Fruit fly (Drosophila melanogaster) whole organism, larva: ENCODE results near the gene ImpE1.
A peak's percentile ranks its signal among the peaks of the same experiment; 100 is the strongest.

Experiments
- noc ChIP-seq: fragments of 200-800 bp; sonication (Bioruptor generic); optimal IDR thresholded peaks from 3 replicates; lab custom pipeline; 2019; ENCODE audit warnings: missing biosample characterization, mild to moderate bottlenecking, missing genetic modification characterization, moderate library complexity

The ImpE1 gene

DNA sequence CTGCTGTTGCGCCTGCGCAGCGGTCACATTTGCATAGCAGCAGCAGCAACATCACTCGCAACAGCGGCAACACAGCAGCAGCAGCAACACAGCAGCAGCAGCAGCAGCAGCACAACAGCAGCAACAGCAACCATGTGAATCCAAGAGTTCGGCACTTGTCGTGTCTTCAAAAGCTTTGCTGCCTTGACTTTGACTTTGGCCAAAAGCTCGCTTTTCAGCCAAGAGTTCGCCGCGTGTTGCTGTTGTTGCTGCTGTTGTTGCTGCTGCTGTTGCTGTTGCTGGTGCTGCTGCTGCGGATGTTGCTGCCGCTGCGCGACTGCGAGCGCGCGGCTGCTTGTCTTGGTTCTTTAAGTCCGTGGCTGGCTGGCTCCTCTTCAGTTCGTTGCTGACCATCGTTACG, at the start of gene ImpE1:
Gene ImpE1 (plus strand): TSS at position 371 of the 400 bp plus-strand sequence.
- TF ChIP-seq noc (tag; lab: Kevin White, UChicago), result no peak

DNA sequence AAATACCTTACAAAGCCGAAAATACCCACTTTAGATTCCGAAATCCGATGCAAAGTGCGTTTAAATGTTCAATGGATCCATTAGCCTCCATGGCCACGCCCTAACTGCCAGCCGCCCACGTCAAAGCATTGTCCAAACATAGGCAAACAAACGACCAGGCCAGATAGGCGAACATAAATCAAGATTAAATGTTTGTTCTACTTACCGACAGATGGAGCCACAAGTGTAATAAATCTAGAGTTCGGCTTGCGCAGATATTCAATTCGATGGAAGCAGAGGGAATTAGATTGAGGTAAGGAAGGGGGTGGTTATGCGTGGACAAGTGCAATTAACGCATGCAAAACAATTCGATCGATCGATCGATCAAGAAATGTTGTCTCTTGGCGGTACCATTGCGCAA, 48.4 kb upstream of the ImpE1 start:
- TF ChIP-seq noc (tag; lab: Kevin White, UChicago), result no peak

DNA sequence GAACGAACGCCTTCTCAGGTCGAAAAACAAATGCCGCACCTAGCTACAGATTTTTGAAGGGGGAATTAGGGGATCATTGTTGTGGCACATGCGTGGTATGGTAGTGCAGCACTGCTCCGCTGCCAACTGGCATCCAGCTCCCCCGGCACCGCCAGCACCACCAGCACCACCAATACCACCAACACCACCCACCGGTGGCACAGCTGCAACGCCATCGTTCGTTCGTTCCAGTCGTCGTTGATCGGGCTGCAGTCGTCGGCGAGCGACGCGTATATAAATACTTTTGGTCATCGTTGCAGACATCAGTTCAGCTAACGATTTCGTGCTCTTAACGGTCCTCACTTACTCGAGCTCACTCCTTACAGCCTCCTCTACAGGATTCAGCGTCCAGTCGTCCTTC, 46.6 kb upstream of the ImpE1 start, which contains the start of gene CG34461:
Gene CG34461 (plus strand): TSS at position 301 of the 400 bp plus-strand sequence.
- no peak for TF ChIP-seq noc (tag; lab: Kevin White, UChicago)

DNA sequence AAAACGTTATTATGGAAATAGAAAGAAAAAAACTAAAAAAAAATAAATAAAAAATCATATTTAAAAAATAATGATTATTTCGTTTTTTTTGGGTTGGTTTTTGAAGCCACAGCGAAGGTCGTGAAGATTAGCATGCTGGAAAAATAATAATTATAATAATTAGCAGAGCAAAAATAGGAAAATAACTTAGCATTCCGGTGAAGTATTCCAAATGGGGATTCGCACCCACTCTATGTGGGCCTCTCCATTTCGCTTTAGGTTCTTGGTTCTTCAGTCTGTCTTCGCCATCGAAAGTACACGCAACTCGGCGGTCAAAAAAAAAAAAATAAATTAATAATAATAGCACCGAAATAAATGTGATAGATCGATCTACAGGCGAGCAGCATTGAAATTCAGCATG, 43.9 kb upstream of the ImpE1 start, which contains the start of gene CG34462:
Gene CG34462 (plus strand): TSS at position 301 of the 400 bp plus-strand sequence.
- no peak for TF ChIP-seq noc (tag; lab: Kevin White, UChicago)

DNA sequence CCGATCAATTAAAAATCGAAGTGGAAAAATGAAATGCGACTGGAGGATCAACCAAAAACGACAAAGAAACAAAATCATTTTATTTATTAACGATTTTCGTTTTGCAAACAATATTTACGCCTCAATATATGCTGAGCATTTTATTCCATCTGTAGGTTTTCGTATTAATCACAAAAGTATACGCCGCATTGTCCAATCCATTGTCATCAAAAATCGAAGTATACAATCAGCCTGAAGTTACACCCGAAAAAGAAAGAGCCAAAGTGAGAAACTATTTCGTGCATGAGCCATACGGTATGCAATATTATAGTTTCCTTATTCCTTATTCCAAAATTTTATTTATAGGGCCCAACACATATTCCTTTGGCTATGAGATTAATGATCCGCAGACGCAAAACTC, 43.2 kb upstream of the ImpE1 start:
- no peak for TF ChIP-seq noc (tag; lab: Kevin White, UChicago)

DNA sequence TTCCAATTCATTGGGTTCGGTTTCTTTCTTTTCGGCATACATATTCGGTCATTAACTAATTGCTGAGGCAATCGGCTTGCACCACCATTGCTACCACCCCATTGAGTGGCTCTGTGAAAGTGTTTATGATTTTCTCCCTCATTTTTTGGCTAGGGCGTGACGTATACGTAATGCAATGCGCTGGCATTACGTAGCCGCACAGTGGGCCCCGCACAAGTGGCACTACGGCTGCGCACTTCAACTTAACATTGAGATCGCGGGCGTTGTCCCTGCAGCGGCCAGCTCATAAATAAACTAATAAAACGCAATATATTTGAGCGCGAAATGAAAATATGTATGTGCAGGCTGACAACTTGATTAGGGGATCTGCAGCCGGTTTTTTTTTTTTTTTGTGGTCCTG, 40.8 kb upstream of the ImpE1 start:
- TF ChIP-seq noc (tag; lab: Kevin White, UChicago), result no peak

DNA sequence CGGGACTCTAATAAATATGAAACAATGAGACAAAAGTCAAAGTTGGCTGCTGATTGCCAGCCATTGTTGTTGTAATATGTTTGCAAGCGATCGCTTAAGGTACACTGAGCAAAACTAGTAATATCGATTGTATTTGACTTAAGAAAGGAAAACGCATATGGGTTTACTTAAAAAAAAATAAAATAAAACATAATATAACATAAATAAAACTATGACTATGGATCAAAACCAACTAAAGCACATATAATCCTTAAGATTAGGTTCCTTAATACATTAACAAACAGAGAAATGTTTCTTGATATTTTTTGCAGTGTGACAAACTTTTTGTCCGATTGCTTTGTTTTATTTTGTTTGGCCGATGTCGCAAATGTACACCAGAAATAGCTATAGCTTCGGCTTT, 38.6 kb upstream of the ImpE1 start:
- TF ChIP-seq noc (tag; lab: Kevin White, UChicago), result no peak

DNA sequence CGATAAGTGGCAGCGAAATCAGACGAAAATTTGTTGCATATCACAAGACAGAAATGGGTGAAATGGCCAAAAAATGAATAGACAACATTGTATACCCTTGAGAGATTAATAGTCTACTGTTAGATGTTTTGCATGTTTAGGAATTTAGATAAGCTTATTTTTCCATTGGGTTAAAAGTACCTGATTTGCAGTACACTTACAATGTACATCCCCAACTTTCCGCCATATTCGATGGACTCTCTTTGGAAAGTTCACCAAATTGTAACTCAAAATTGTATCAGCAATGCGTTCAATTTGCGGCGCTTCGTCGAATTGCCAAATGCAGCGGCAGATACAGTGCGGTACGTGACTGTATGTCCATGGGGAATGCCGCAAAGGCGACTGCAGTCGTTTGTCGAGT, 37.9 kb upstream of the ImpE1 start:
- TF ChIP-seq noc (tag; lab: Kevin White, UChicago), result no peak

DNA sequence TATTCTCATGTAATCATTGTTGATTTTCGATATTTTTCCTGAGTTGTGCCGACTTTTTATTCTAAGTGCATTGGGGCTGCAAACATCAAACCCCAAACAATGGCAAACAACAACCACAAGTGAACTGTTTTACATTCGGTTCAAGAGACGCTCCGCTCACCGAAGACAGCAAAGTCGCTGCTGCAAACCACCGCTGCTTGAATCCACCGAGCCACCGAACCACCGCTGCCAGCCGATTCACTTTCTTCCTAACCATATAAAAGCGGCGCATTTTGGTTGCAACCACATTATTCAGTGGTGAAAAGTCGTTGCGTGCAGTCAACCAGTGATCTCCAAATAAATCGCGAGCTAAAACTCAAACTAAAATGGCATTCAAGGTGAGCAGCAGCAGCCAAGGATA, 35.8 kb upstream of the ImpE1 start, which contains the start of gene Cpr66Cb:
Gene Cpr66Cb (plus strand): TSS at position 301 of the 400 bp plus-strand sequence.
- no peak for TF ChIP-seq noc (tag; lab: Kevin White, UChicago)

DNA sequence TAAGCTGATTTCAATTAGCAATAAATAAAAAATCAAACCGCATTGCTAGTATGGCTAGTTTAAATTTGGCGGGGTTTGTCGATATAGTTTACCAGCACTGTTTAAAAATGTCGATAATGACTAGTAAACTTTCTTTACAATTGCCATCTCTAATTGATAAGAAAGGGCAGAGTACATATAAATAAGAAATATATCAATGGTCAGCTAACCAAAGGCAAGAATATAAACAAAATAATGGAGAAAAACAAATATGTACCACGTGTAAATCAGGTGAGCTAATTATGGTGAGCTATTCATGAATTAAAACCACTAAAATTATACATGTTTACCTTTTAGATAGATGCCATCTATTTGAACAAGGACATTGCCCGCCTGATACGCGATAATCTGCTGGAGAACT, 33.3 kb upstream of the ImpE1 start, which contains the start of gene Pex2:
Gene Pex2 (plus strand): TSS at position 131 of the 400 bp plus-strand sequence.
- no peak for TF ChIP-seq noc (tag; lab: Kevin White, UChicago)

DNA sequence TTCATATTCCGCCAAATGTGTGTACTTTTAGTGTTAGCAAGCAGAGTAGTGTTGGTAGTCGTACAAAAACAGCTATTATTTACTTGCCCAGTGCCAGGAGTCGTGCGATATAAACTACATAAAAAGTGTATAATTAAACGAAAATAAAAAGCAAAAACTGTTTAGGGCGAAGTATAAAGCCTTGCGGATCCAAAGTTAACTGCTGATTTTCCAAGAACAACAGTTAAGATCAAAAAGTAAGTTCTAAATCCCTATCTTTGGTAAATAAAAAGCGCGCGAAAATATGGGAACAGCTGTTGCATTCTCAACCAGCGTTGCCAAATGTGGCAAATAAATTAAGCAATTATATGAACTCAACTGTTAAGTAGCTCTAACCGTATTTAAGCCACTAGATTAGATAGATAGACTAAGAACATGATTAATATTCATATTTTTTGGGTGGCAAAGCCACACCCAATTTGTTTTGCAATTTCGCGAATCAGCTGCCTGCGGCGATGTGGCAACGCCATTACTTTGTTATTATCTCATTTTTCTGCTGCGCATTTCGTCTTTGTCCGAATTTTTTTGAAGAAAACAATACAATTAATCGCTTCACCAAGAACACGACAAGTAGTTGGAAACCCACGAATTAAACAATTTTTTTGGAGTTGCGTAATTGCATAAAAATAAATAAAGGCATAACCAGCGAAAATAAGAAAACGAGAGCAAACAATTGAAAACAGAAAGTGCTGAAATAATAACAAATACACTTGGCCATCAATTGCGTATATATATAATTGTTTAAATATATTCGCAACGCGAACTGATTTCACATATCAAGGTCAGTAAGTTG, 31.7 kb upstream of the ImpE1 start, which contains the start of the genes Prim1 and CG7083:
Gene Prim1 (plus strand): TSS at position 51 of the 832 bp plus-strand sequence.
Gene CG7083 (plus strand): TSS at position 522 of the 832 bp plus-strand sequence.
- TF ChIP-seq noc (tag; lab: Kevin White, UChicago), result peak; percentile 18

DNA sequence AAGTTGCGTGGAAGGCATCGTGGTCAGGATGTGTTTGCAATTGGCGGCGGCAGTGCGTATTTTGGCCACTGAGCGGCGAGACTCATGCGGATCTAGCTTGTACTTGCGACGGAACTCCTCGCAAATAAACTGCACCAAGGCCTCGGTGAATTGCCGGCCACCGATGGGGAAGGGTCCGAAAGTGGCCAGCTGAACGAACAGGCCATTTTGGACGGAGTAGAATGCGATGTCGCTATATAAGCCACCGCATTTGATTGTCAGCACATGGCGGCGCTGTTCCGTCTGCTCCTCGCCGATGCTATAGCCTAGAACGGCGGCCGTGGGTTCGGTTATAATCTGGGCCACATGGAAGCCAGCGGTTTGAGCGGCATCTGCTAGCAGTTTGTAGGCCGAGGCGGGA, 27.0 kb upstream of the ImpE1 start:
- no peak for TF ChIP-seq noc (tag; lab: Kevin White, UChicago)

DNA sequence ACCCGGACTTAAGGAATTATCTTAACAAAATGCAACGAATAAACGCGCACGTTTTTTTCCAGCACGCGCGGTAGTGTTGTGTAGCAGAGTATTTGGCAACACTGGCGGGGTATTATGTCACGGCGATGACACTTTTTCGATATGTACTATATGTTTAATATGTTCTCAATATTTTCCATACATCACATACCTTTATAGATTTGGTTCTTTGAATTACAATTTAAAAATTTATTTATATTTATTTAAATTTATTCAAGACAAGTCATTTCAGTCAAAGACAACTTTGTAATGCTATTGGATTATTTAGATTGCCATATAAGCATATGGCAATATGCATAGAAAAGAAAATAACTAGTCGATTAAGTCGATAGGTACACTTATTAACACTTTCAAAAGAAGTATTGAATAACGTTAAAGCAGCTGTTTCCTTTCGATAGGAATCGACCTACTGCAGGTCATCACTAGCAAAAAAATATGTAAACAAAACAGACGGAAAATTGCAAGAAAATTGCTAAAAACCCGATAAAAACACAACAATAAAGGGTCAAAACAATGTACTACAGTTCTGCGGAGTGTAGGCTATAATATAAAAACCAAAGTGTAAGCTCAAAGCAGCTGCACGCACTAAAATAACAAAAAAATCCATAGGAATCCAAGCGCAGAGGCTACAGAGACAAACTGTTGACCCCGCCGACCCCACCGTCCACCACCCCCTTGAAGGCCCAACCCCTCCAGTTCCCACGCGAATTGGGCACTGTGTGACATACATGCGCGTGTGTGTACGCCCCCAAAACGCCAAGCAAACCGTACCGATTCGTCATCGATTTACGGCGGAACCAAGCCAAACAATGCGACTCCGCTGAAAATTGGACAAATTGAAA, 25.9 kb upstream of the ImpE1 start, which contains the start of the genes CG7182 and GAPcenA:
Gene CG7182 (minus strand): TSS at position 283 of the 881 bp plus-strand sequence.
Gene GAPcenA (plus strand): TSS at position 462 of the 881 bp plus-strand sequence.
- TF ChIP-seq noc (tag; lab: Kevin White, UChicago), result peak; percentile 81

DNA sequence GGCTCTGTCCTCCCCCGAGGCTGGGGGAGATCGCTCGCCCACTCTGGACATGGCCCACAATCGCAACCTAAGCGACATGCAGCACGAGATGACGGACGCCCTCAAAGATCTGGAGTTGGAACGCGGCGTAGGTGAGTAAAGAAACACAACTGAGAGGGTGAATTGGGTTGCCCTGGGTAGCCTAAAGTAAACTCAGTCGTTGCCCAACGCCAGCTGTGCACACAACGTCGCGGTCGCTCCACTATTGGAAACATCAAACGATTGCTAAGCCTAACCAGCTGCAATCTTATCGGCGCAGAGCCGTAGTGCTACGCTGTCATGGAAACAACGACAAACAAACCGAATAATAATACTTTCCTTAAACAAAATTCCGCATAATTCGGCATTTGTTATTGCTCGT, 24.9 kb upstream of the ImpE1 start:
- no peak for TF ChIP-seq noc (tag; lab: Kevin White, UChicago)

DNA sequence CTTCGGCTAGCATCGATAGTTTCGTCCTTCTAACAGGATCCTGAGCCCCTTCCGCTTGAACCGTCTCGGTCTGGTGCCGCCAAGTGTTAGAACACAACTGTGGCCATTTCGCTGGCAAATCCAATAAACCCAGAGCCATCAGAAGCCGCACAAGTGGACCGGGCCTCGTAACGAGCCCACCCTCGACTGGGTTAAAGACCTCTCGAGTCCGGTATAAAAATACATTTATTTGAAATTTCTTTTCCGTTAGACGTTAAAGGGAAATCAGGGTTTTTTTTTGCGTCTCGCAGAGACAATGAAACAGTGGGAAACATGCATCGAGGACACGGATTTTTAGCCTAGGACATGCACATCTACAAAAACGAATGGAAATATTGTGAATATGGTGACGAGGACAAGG, 16.0 kb upstream of the ImpE1 start, which contains the start of gene Culd:
Gene Culd (minus strand): TSS at position 101 of the 400 bp plus-strand sequence.
- TF ChIP-seq noc (tag; lab: Kevin White, UChicago), result no peak
